Worm (Caenorhabditis elegans): ENCODE results near the gene Y17D7C.1.

DNA sequence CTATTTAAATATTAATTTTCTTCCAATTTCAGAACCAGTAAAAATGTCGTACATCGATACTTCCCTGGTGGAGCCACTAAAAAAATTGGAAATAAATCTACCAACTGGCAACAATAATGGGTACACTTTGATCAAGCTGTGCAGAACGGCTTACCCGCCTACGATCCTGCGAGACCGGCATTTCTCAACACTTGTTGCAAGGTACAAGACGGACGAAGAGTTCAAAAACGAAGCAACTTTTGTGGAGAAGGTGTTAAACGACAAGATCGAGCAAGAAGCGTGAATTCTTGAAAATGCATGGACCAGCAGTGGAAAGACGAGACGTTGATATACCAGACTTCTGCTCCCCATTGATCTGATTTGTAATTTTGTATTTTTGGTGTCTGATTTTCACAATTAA lies 5.0 kb downstream of the Y17D7C.1 start:
- no peak for TF ChIP-seq nhr-76 (tag; optimal IDR thresholded peaks at IDR 0.05)
- TF ChIP-seq zag-1 (tag; optimal IDR thresholded peaks at IDR 0.05) = no peak
- TF ChIP-seq mep-1 (tag; optimal IDR thresholded peaks at IDR 0.05) = no peak
